Worm (Caenorhabditis elegans) whole organism, late embryonic: ENCODE results near the gene Y66D12A.3.

Experiments
- ama-1 ChIP-seq: fragments of 150-350 bp; optimal IDR thresholded peaks from 2 replicates; lab custom pipeline; 2014
- nfya-1 ChIP-seq: sonication (generic microtip); optimal IDR thresholded peaks from 2 replicates; lab custom pipeline; 2017; ENCODE audit warnings: missing genetic modification characterization, mild to moderate bottlenecking, missing compliant biosample characterization, antibody characterized with exemption, moderate library complexity
- pha-4 ChIP-seq: fragments of 150-350 bp; optimal IDR thresholded peaks from 2 replicates; lab custom pipeline; 2018; ENCODE audit warnings: missing biosample characterization, missing genetic modification reagents, missing genetic modification characterization
- pqm-1 ChIP-seq: sonication (generic microtip); optimal IDR thresholded peaks from 2 replicates; lab custom pipeline; 2016; ENCODE audit warnings: missing genetic modification characterization, missing compliant biosample characterization
- pros-1 ChIP-seq: fragments of 150-350 bp; optimal IDR thresholded peaks from 2 replicates; lab custom pipeline; 2014; ENCODE audit warnings: missing biosample characterization, missing genetic modification reagents, missing genetic modification characterization
- tbx-2 ChIP-seq: sonication (generic microtip); optimal IDR thresholded peaks from 2 replicates; lab custom pipeline; 2016; ENCODE audit warnings: missing genetic modification characterization, missing compliant biosample characterization

- TF ChIP-seq pros-1 (no peak), tbx-2 (tag; lab: Kevin White, UChicago) (no peak), nfya-1 (tag; lab: Kevin White, UChicago) (no peak), ama-1 (lab: Kevin White, UChicago) (no peak), pha-4 (tag; lab: Kevin White, UChicago) (no peak), pqm-1 (tag; lab: Kevin White, UChicago) (no peak)
Measured at ce11 chrIII:11559677-11560076, 29.3 kb upstream of the Y66D12A.3 start.
